Worm (Caenorhabditis elegans): ENCODE measurements around the gene mans-4.

mans-4 gene

ce11 chrIV:9120220-9120619 lies 41.9 kb upstream of the mans-4 start:
- TF ChIP-seq mdl-1 (tag; optimal IDR thresholded peaks at IDR 0.05): no peak
- no peak for TF ChIP-seq pax-3 (tag; optimal IDR thresholded peaks at IDR 0.05)
- no peak for TF ChIP-seq zip-4 (GFP tag; optimal IDR thresholded peaks at IDR 0.05)
- TF ChIP-seq lin-39 (tag; optimal IDR thresholded peaks at IDR 0.05): no peak
- no peak for TF ChIP-seq zag-1 (tag; optimal IDR thresholded peaks at IDR 0.05)
- TF ChIP-seq unc-30 (tag; optimal IDR thresholded peaks at IDR 0.05): no peak
- no peak for TF ChIP-seq unc-86 (tag; optimal IDR thresholded peaks at IDR 0.05)
- TF ChIP-seq snpc-4 (tag; optimal IDR thresholded peaks at IDR 0.05): no peak
- no peak for TF ChIP-seq unc-130 (tag; optimal IDR thresholded peaks at IDR 0.05)
- TF ChIP-seq nhr-19 (GFP tag; conservative IDR thresholded peaks at IDR 0.05): no peak
- TF ChIP-seq nhr-237 (tag; optimal IDR thresholded peaks at IDR 0.05): no peak
- TF ChIP-seq egl-13 (tag; optimal IDR thresholded peaks at IDR 0.05): no peak
- no peak for TF ChIP-seq blmp-1 (tag; optimal IDR thresholded peaks at IDR 0.05)
- no peak for TF ChIP-seq hpl-2 (GFP tag; optimal IDR thresholded peaks at IDR 0.05)
- TF ChIP-seq lin-15B (tag; optimal IDR thresholded peaks at IDR 0.05): no peak

- TF ChIP-seq elt-3 (tag; optimal IDR thresholded peaks at IDR 0.05) (no peak), rnt-1 (tag; optimal IDR thresholded peaks at IDR 0.05) (no peak), nhr-76 (tag; optimal IDR thresholded peaks at IDR 0.05) (no peak), sox-4 (tag; optimal IDR thresholded peaks at IDR 0.05) (no peak), efl-1 (optimal IDR thresholded peaks at IDR 0.05) (no peak), efl-1 (GFP tag; optimal IDR thresholded peaks at IDR 0.05 in 1 of 2) (no peak), mef-2 (tag; optimal IDR thresholded peaks at IDR 0.05) (no peak)
These were observed 40.4 kb upstream of the mans-4 start, which contains the start of gene nrfl-1 for ce11 chrIV:9118792-9119191. TSS of gene nrfl-1 (plus strand) at chrIV:9119092.

ce11 chrIV:9118348-9118747 lies 40.0 kb upstream of the mans-4 start:
- TF ChIP-seq F16B12.6 (tag; optimal IDR thresholded peaks at IDR 0.05) (no peak), efl-1 (optimal IDR thresholded peaks at IDR 0.05) (no peak), efl-1 (GFP tag; optimal IDR thresholded peaks at IDR 0.05 in 1 of 2) (peak in 1 of 2 experiments; percentile 42), egl-13 (tag; optimal IDR thresholded peaks at IDR 0.05) (no peak), nhr-47 (tag; optimal IDR thresholded peaks at IDR 0.05) (no peak), elt-2 (tag; optimal IDR thresholded peaks at IDR 0.05) (peak; percentile 41)

ce11 chrIV:9117700-9118099 lies 39.3 kb upstream of the mans-4 start:
- TF ChIP-seq efl-3 (GFP tag; optimal IDR thresholded peaks at IDR 0.05) (no peak), lin-14 (GFP tag; optimal IDR thresholded peaks at IDR 0.05) (no peak), nhr-47 (tag; optimal IDR thresholded peaks at IDR 0.05) (no peak), snu-23 (GFP tag; optimal IDR thresholded peaks at IDR 0.05) (no peak), Y116A8C.19 (tag; optimal IDR thresholded peaks at IDR 0.05; ENCODE audit: borderline replicate concordance) (no peak), tbx-2 (tag; optimal IDR thresholded peaks at IDR 0.05) (no peak)

ce11 chrIV:9116452-9116851 lies 38.1 kb upstream of the mans-4 start:
- TF ChIP-seq efl-1 (optimal IDR thresholded peaks at IDR 0.05) (no peak), efl-1 (GFP tag; optimal IDR thresholded peaks at IDR 0.05 in 1 of 2) (peak in 1 of 2 experiments; percentile 46), elt-2 (tag; optimal IDR thresholded peaks at IDR 0.05) (peak; percentile 46), ama-1 (optimal IDR thresholded peaks at IDR 0.05) (no peak)

- TF ChIP-seq lin-15B (tag; optimal IDR thresholded peaks at IDR 0.05): no peak
- no peak for TF ChIP-seq unc-86 (tag; optimal IDR thresholded peaks at IDR 0.05)
- no peak for TF ChIP-seq nhr-20 (tag; optimal IDR thresholded peaks at IDR 0.05)
- TF ChIP-seq nhr-19 (GFP tag; conservative IDR thresholded peaks at IDR 0.05): no peak
- TF ChIP-seq ceh-63 (GFP tag; optimal IDR thresholded peaks at IDR 0.05): no peak
- TF ChIP-seq aly-2 (tag; optimal IDR thresholded peaks at IDR 0.05): no peak
- no peak for TF ChIP-seq dpl-1 (GFP tag; optimal IDR thresholded peaks at IDR 0.05)
- TF ChIP-seq nhr-28 (tag; optimal IDR thresholded peaks at IDR 0.05): no peak
- no peak for TF ChIP-seq egl-27 (tag; optimal IDR thresholded peaks at IDR 0.05)
- no peak for TF ChIP-seq nhr-90 (tag; optimal IDR thresholded peaks at IDR 0.05; ENCODE audit: poor library complexity)
- no peak for TF ChIP-seq swsn-7 (tag; optimal IDR thresholded peaks at IDR 0.05)
- TF ChIP-seq ztf-11 (tag; optimal IDR thresholded peaks at IDR 0.05): no peak
These were observed 35.7 kb upstream of the mans-4 start for ce11 chrIV:9114078-9114477.
